Worm (Caenorhabditis elegans): ENCODE data around the gene Y71H2B.5.

The Y71H2B.5 gene

ce11 chrIII:2578993-2579392, 28.8 kb upstream of the Y71H2B.5 start, which contains the start of gene Y71H2B.8:
Y71H2B.8 (plus strand) TSS chrIII:2579293.
- TF ChIP-seq ceh-82 (tag; optimal IDR thresholded peaks at IDR 0.05), result no peak
- no peak for TF ChIP-seq mbf-1 (tag; optimal IDR thresholded peaks at IDR 0.05)
- TF ChIP-seq peb-1 (tag; optimal IDR thresholded peaks at IDR 0.05), result no peak
- no peak for TF ChIP-seq aly-2 (tag; optimal IDR thresholded peaks at IDR 0.05)
- TF ChIP-seq zag-1 (tag; optimal IDR thresholded peaks at IDR 0.05), result no peak
- no peak for TF ChIP-seq crh-2 (tag; optimal IDR thresholded peaks at IDR 0.05)

- TF ChIP-seq nhr-129 (tag; optimal IDR thresholded peaks at IDR 0.05) (peak; percentile 11), ZK546.5 (tag; optimal IDR thresholded peaks at IDR 0.05) (no peak), fos-1 (tag; optimal IDR thresholded peaks at IDR 0.05) (peak; percentile 95), ztf-1 (GFP tag; conservative IDR thresholded peaks at IDR 0.05) (no peak)
Observed at ce11 chrIII:2586193-2586592, 21.6 kb upstream of the Y71H2B.5 start, which contains the start of gene gpa-17. gpa-17 (plus strand) TSS chrIII:2586555.

ce11 chrIII:2596984-2597454, 10.8 kb upstream of the Y71H2B.5 start, which contains the start of gene apb-1:
apb-1 (minus strand) TSS chrIII:2597034.
- TF ChIP-seq elt-3 (tag; optimal IDR thresholded peaks at IDR 0.05) (no peak), nhr-129 (tag; optimal IDR thresholded peaks at IDR 0.05) (peak; percentile 78), fos-1 (tag; optimal IDR thresholded peaks at IDR 0.05) (peak; percentile 80), nhr-6 (tag; optimal IDR thresholded peaks at IDR 0.05) (peak; percentile 77), lsy-2 (tag; optimal IDR thresholded peaks at IDR 0.05) (peak; percentile 92 to 96), lin-11 (tag; optimal IDR thresholded peaks at IDR 0.05) (peak; percentile 94), mab-5 (tag; optimal IDR thresholded peaks at IDR 0.05) (peak; percentile 95), ztf-1 (GFP tag; conservative IDR thresholded peaks at IDR 0.05) (no peak), elt-1 (tag; optimal IDR thresholded peaks at IDR 0.05) (no peak), egl-27 (tag; optimal IDR thresholded peaks at IDR 0.05) (peak; percentile 92), nhr-10 (tag; optimal IDR thresholded peaks at IDR 0.05) (peak; percentile 65), dmd-4 (tag; optimal IDR thresholded peaks at IDR 0.05) (peak; percentile 68), nhr-12 (tag; optimal IDR thresholded peaks at IDR 0.05) (no peak), lin-13 (GFP tag; optimal IDR thresholded peaks at IDR 0.05) (peak; percentile 93), zag-1 (tag; optimal IDR thresholded peaks at IDR 0.05) (peak; percentile 88), blmp-1 (tag; optimal IDR thresholded peaks at IDR 0.05; ENCODE audit: insufficient read depth) (peak; percentile 68), aly-2 (tag; optimal IDR thresholded peaks at IDR 0.05) (peak; percentile 76), mbf-1 (tag; optimal IDR thresholded peaks at IDR 0.05) (peak; percentile 23), snpc-4 (tag; optimal IDR thresholded peaks at IDR 0.05) (peak; percentile 61), sem-4 (tag; optimal IDR thresholded peaks at IDR 0.05) (peak; percentile 86), nhr-11 (tag; optimal IDR thresholded peaks at IDR 0.05) (no peak), mdl-1 (tag; optimal IDR thresholded peaks at IDR 0.05) (peak in 1 of 2 experiments; percentile 69), ama-1 (optimal IDR thresholded peaks at IDR 0.05) (peak; percentile 19), C34F6.9 (tag; optimal IDR thresholded peaks at IDR 0.05) (peak; percentile 98), nhr-21 (tag; optimal IDR thresholded peaks at IDR 0.05) (peak; percentile 92), peb-1 (tag; optimal IDR thresholded peaks at IDR 0.05) (no peak), Y55F3AM.14 (GFP tag; optimal IDR thresholded peaks at IDR 0.05) (no peak), sma-3 (GFP tag; optimal IDR thresholded peaks at IDR 0.05) (peak; percentile 93), nhr-25 (tag; optimal IDR thresholded peaks at IDR 0.05) (peak; percentile 86), gmeb-1 (tag; optimal IDR thresholded peaks at IDR 0.05) (peak; percentile 91), ztf-4 (tag; optimal IDR thresholded peaks at IDR 0.05) (peak; percentile 80), nhr-77 (tag; optimal IDR thresholded peaks at IDR 0.05) (peak; percentile 78), unc-62 (GFP tag; optimal IDR thresholded peaks at IDR 0.05) (peak; percentile 36), crh-2 (tag; optimal IDR thresholded peaks at IDR 0.05) (peak; percentile 94), R02D3.7 (tag; optimal IDR thresholded peaks at IDR 0.05) (peak; percentile 76), unc-39 (tag; optimal IDR thresholded peaks at IDR 0.05) (no peak), ceh-82 (tag; optimal IDR thresholded peaks at IDR 0.05) (peak; percentile 15), F13H6.1 (tag; optimal IDR thresholded peaks at IDR 0.05) (peak; percentile 91), ZK546.5 (tag; optimal IDR thresholded peaks at IDR 0.05) (peak; percentile 40), ztf-11 (tag; optimal IDR thresholded peaks at IDR 0.05) (peak; percentile 22), sma-9 (GFP tag; optimal IDR thresholded peaks at IDR 0.05) (no peak), sma-9 (tag; optimal IDR thresholded peaks at IDR 0.05) (no peak), nhr-23 (tag; optimal IDR thresholded peaks at IDR 0.05) (no peak), ceh-16 (tag; optimal IDR thresholded peaks at IDR 0.05) (peak; percentile 33), skn-1 (tag; optimal IDR thresholded peaks at IDR 0.05) (no peak), unc-55 (GFP tag; optimal IDR thresholded peaks at IDR 0.05) (peak; percentile 98), lin-39 (tag; optimal IDR thresholded peaks at IDR 0.05) (no peak), alr-1 (tag; optimal IDR thresholded peaks at IDR 0.05) (no peak), nhr-237 (tag; optimal IDR thresholded peaks at IDR 0.05) (peak; percentile 48)

All from whole organism, L2 larva.